Fruit fly (Drosophila melanogaster): ENCODE results near the gene CG13919.

Gene CG13919

dm6 chr3L:1674381-1674780 is 29.1 kb downstream of the CG13919 start, which contains the start of gene CG7991 (continued):
- peak; percentile 52 for TF ChIP-seq Deaf1 (tag; optimal IDR thresholded peaks at IDR 0.05)

- TF ChIP-seq abd-A (tag; optimal IDR thresholded peaks at IDR 0.05), result peak; percentile 78
- no peak for TF ChIP-seq stwl (tag; optimal IDR thresholded peaks at IDR 0.05)
- peak; percentile 76 for TF ChIP-seq vvl (GFP tag; IDR thresholded peaks at IDR 0.05)
- TF ChIP-seq CG12769 (tag; optimal IDR thresholded peaks at IDR 0.05), result peak; percentile 53
- TF ChIP-seq CG30431 (GFP tag; optimal IDR thresholded peaks at IDR 0.05), result no peak
- TF ChIP-seq grn (GFP tag; optimal IDR thresholded peaks at IDR 0.05), result peak; percentile 74
- TF ChIP-seq sd (tag; optimal IDR thresholded peaks at IDR 0.05), result peak; percentile 65
- TF ChIP-seq onecut (GFP tag; IDR thresholded peaks at IDR 0.05), result peak; percentile 67
- peak; percentile 37 for TF ChIP-seq oc (tag; optimal IDR thresholded peaks at IDR 0.05)
- TF ChIP-seq fru (optimal IDR thresholded peaks at IDR 0.05), result no peak
Observed at dm6 chr3L:1675242-1675641, 30.0 kb downstream of the CG13919 start.

DNA sequence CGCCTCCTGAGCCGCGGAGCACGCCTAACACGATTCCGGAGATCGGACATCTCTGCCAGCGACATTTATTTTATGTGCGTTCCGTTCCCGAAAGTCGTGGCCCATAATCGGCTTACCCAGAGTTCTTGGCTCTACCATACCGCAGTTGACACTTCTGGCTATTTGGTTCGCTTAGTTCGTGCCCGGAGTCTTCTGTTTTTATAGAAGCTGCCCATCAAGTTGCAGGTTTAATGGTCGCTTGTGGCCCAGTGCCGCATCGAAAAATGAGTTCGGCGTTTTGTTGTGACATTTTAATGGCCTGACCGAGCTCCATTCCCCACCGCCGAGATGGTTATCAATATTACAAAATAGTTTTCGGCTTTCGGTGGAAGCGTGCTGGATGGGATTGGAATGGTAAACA is 31.0 kb downstream of the CG13919 start:
- TF ChIP-seq Bdp1 (GFP tag; optimal IDR thresholded peaks at IDR 0.05) (no peak), cas (GFP tag; IDR thresholded peaks at IDR 0.05) (no peak), grn (GFP tag; optimal IDR thresholded peaks at IDR 0.05) (peak; percentile 46), kni (GFP tag; optimal IDR thresholded peaks at IDR 0.05) (peak; percentile 67), Stat92E (GFP tag; optimal IDR thresholded peaks at IDR 0.05) (peak in 1 of 3 experiments; percentile 36), sd (tag; optimal IDR thresholded peaks at IDR 0.05) (peak; percentile 50), CG12769 (tag; optimal IDR thresholded peaks at IDR 0.05) (peak; percentile 10), abd-A (tag; optimal IDR thresholded peaks at IDR 0.05) (peak; percentile 79)

dm6 chr3L:1679394-1679793 is 34.1 kb downstream of the CG13919 start:
- no peak for TF ChIP-seq Jarid2 (GFP tag; optimal IDR thresholded peaks at IDR 0.05)
- no peak for TF ChIP-seq Optix (GFP tag; IDR thresholded peaks at IDR 0.05)
- no peak for TF ChIP-seq gem (tag; optimal IDR thresholded peaks at IDR 0.05)
- TF ChIP-seq bsh (GFP tag; optimal IDR thresholded peaks at IDR 0.05), result peak in 1 of 2 experiments; percentile 14
- TF ChIP-seq CG9727 (GFP tag; optimal IDR thresholded peaks at IDR 0.05), result no peak
- no peak for TF ChIP-seq CG13775 (GFP tag; optimal IDR thresholded peaks at IDR 0.05)
- peak; percentile 32 for TF ChIP-seq cwo (GFP tag; optimal IDR thresholded peaks at IDR 0.05)

DNA sequence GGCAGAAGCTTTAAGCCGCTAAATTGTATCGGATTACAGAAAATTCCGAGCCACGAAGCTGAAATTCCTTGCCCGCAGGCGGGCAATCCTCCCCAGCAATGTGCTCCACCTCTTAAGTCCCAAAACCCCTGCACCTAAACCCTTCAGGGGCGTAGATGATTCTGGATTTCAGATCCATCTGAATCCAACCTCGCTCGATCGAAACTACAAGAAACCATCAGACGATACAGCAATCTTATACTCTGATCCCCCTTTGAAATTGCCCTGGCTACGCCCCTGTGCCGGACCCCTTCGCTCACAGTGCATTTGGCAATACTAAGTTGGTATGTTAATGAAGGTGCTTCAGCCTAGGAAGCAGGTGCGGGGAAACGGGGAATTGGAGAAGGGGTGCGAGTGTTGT is 37.8 kb downstream of the CG13919 start:
- peak; percentile 24; the same call in 1 of the 2 replicates for TF ChIP-seq sob (GFP tag; IDR thresholded peaks at IDR 0.05)
- TF ChIP-seq CG10321 (GFP tag; IDR thresholded peaks at IDR 0.05), result no peak
- no peak for TF ChIP-seq stwl (tag; optimal IDR thresholded peaks at IDR 0.05)
- no peak for TF ChIP-seq CG6854 (GFP tag; optimal IDR thresholded peaks at IDR 0.05)
- TF ChIP-seq CG9876 (GFP tag; optimal IDR thresholded peaks at IDR 0.05), result no peak
- TF ChIP-seq Rfx (GFP tag; IDR thresholded peaks at IDR 0.05), result peak; percentile 16; the same call in 1 of the 2 replicates
- peak; percentile 18 for TF ChIP-seq corto (GFP tag; optimal IDR thresholded peaks at IDR 0.05)
- TF ChIP-seq CG9932 (GFP tag; IDR thresholded peaks at IDR 0.05), result 0 out of 2 replicates have a peak, but pooled peaks have one; percentile 27
- peak; percentile 52 for TF ChIP-seq Drgx (GFP tag; IDR thresholded peaks at IDR 0.05)
- TF ChIP-seq CG11723 (GFP tag; optimal IDR thresholded peaks at IDR 0.05), result no peak
- no peak for TF ChIP-seq MTF-1 (GFP tag; optimal IDR thresholded peaks at IDR 0.05; ENCODE audit: borderline replicate concordance)
- TF ChIP-seq CG2116 (GFP tag; optimal IDR thresholded peaks at IDR 0.05), result no peak
- no peak for TF ChIP-seq HmgZ (tag; optimal IDR thresholded peaks at IDR 0.05)
- 0 out of 3 replicates have a peak, but pooled peaks have one; percentile 26 for TF ChIP-seq H15 (GFP tag; IDR thresholded peaks at IDR 0.05)
- peak; percentile 17; the same call in 1 of the 2 replicates for TF ChIP-seq ssp (GFP tag; IDR thresholded peaks at IDR 0.05)
- peak; percentile 36; the same call in 1 of the 2 replicates for TF ChIP-seq slbo (GFP tag; IDR thresholded peaks at IDR 0.05)
- peak; percentile 9; the same call in 1 of the 2 replicates for TF ChIP-seq Gsc (GFP tag; IDR thresholded peaks at IDR 0.05)
- TF ChIP-seq ttk (GFP tag; IDR thresholded peaks at IDR 0.05), result peak; percentile 21; the same call in 1 of the 2 replicates
- TF ChIP-seq phol (tag; optimal IDR thresholded peaks at IDR 0.05), result no peak
- TF ChIP-seq Dad (GFP tag; optimal IDR thresholded peaks at IDR 0.05), result no peak
- TF ChIP-seq pan (optimal IDR thresholded peaks at IDR 0.05), result no peak
- peak in 1 of 2 experiments; percentile 27 for TF ChIP-seq pan (GFP tag; optimal IDR thresholded peaks at IDR 0.05 in 1 of 2, IDR thresholded peaks at IDR 0.05 in 1 of 2)
- TF ChIP-seq Dip3 (GFP tag; optimal IDR thresholded peaks at IDR 0.05), result no peak
